Worm (Caenorhabditis elegans) whole organism, dauer: ENCODE results near the gene him-3.

Experiments
- unc-62 ChIP-seq: sonication (generic microtip); optimal IDR thresholded peaks from 2 replicates; lab custom pipeline; 2017; ENCODE audit warnings: missing biosample characterization, missing genetic modification reagents, missing genetic modification characterization

him-3 gene

ce11 chrIV:6974162-6974938, 3.0 kb upstream of the him-3 start:
- no peak for TF ChIP-seq unc-62 (GFP tag; lab: Kevin White, UChicago)

ce11 chrIV:6978625-6979024, 1.3 kb downstream of the him-3 start:
- TF ChIP-seq unc-62 (GFP tag; lab: Kevin White, UChicago) = no peak

- no peak for TF ChIP-seq unc-62 (GFP tag; lab: Kevin White, UChicago)
These were observed 7.4 kb downstream of the him-3 start for ce11 chrIV:6984449-6985380.

ce11 chrIV:6986835-6987234, 9.5 kb downstream of the him-3 start, which contains the start of gene prkl-1:
Gene prkl-1 (minus strand): TSS chrIV:6986935.
- TF ChIP-seq unc-62 (GFP tag; lab: Kevin White, UChicago) = no peak

- TF ChIP-seq unc-62 (GFP tag; lab: Kevin White, UChicago) = no peak
These were observed 13.8 kb downstream of the him-3 start for ce11 chrIV:6991070-6991469.

ce11 chrIV:6997918-6998317, 20.6 kb downstream of the him-3 start:
- no peak for TF ChIP-seq unc-62 (GFP tag; lab: Kevin White, UChicago)

- TF ChIP-seq unc-62 (GFP tag; lab: Kevin White, UChicago) = no peak
These were observed 21.9 kb downstream of the him-3 start, which contains the start of gene C25A8.5 for ce11 chrIV:6999206-6999605. Gene C25A8.5 (plus strand): TSS chrIV:6999506.

ce11 chrIV:7003323-7003722, 26.0 kb downstream of the him-3 start, which contains the start of gene cht-3:
Gene cht-3 (plus strand): TSS chrIV:7003623.
- TF ChIP-seq unc-62 (GFP tag; lab: Kevin White, UChicago) = no peak

- TF ChIP-seq unc-62 (GFP tag; lab: Kevin White, UChicago) = no peak
These were observed 32.2 kb downstream of the him-3 start, which contains the start of gene C25A8.2 for ce11 chrIV:7009531-7009930. Gene C25A8.2 (plus strand): TSS chrIV:7009831.

ce11 chrIV:7010195-7010594, 32.9 kb downstream of the him-3 start:
- TF ChIP-seq unc-62 (GFP tag; lab: Kevin White, UChicago) = no peak

ce11 chrIV:7010835-7011234, 33.5 kb downstream of the him-3 start, which contains the start of gene C25A8.1:
Gene C25A8.1 (plus strand): TSS chrIV:7011135.
- TF ChIP-seq unc-62 (GFP tag; lab: Kevin White, UChicago) = no peak

- no peak for TF ChIP-seq unc-62 (GFP tag; lab: Kevin White, UChicago)
These were observed 34.4 kb downstream of the him-3 start, which contains the start of gene trxr-1 for ce11 chrIV:7011728-7012127. Gene trxr-1 (plus strand): TSS chrIV:7011954.

- TF ChIP-seq unc-62 (GFP tag; lab: Kevin White, UChicago) = no peak
These were observed 34.9 kb downstream of the him-3 start for ce11 chrIV:7012214-7012613.

ce11 chrIV:7012731-7013445, 35.6 kb downstream of the him-3 start:
- TF ChIP-seq unc-62 (GFP tag; lab: Kevin White, UChicago) = no peak

ce11 chrIV:7016502-7016901, 39.2 kb downstream of the him-3 start:
- TF ChIP-seq unc-62 (GFP tag; lab: Kevin White, UChicago) = no peak
